Fruit fly (Drosophila melanogaster) whole organism, embryonic: ENCODE results near the gene CG15818.
A peak's percentile ranks its signal among the peaks of the same experiment; 100 is the strongest.

Experiments used
- Atf6 ChIP-seq: fragments of 200-800 bp; sonication (Bioruptor generic); IDR thresholded peaks from 2 replicates; pipeline ENCODE4 v1.3.6; 2022; ENCODE audit warnings: missing biosample characterization, missing genetic modification characterization
- CG10431 ChIP-seq: fragments of 200-800 bp; sonication (Bioruptor generic); optimal IDR thresholded peaks from 3 replicates; lab custom pipeline; 2018; ENCODE audit warnings: missing biosample characterization, mild to moderate bottlenecking, missing genetic modification characterization
- CG14014 ChIP-seq: fragments of 200-800 bp; sonication (Bioruptor generic); IDR thresholded peaks from 2 replicates; pipeline ENCODE4 v1.3.6; 2022; ENCODE audit warnings: missing biosample characterization, missing genetic modification characterization
- CG1647 ChIP-seq: fragments of 200-800 bp; sonication (Bioruptor generic); optimal IDR thresholded peaks from 3 replicates; lab custom pipeline; 2016; ENCODE audit warnings: missing biosample characterization, missing genetic modification characterization
- CG2129 ChIP-seq: fragments of 200-800 bp; sonication (Bioruptor generic); IDR thresholded peaks from 2 replicates; pipeline ENCODE4 v1.3.6; 2022; ENCODE audit warnings: missing biosample characterization, missing genetic modification characterization; ENCODE audit not compliant: partially characterized antibody
- CG30020 ChIP-seq: fragments of 200-800 bp; optimal IDR thresholded peaks from 2 replicates; lab custom pipeline; 2019; ENCODE audit warnings: missing biosample characterization, mild to moderate bottlenecking, missing genetic modification characterization, moderate library complexity
- CG3163 ChIP-seq: fragments of 200-800 bp; sonication (Bioruptor generic); optimal IDR thresholded peaks from 3 replicates; lab custom pipeline; 2016; ENCODE audit warnings: missing biosample characterization, missing genetic modification characterization
- CG32772 ChIP-seq: fragments of 200-800 bp; sonication (Bioruptor generic); IDR thresholded peaks from 2 replicates; pipeline ENCODE4 v1.3.6; 2022; ENCODE audit warnings: missing biosample characterization, missing genetic modification characterization
- CG5953 ChIP-seq: fragments of 200-800 bp; sonication (Bioruptor generic); IDR thresholded peaks from 2 replicates; pipeline ENCODE4 v1.3.6; 2022; ENCODE audit warnings: missing biosample characterization, missing genetic modification characterization
- CG6813 ChIP-seq: fragments of 200-800 bp; sonication (Bioruptor generic); optimal IDR thresholded peaks from 2 replicates; lab custom pipeline; 2017; ENCODE audit warnings: missing biosample characterization, missing genetic modification characterization, mild to moderate bottlenecking, moderate library complexity, missing genetic modification reagents
- CG7271 ChIP-seq: fragments of 200-800 bp; sonication (Bioruptor generic); optimal IDR thresholded peaks from 2 replicates; lab custom pipeline; 2018; ENCODE audit warnings: missing biosample characterization, mild to moderate bottlenecking, missing genetic modification characterization, moderate library complexity
- CG7357 ChIP-seq: fragments of 200-800 bp; sonication (Bioruptor generic); IDR thresholded peaks from 3 replicates; pipeline ENCODE4 v1.3.6; 2022; ENCODE audit warnings: missing biosample characterization, missing genetic modification characterization
- Camta ChIP-seq: fragments of 200-800 bp; sonication (Bioruptor generic); optimal IDR thresholded peaks from 2 replicates; lab custom pipeline; 2016; ENCODE audit warnings: missing biosample characterization, missing genetic modification characterization
- Dip2 ChIP-seq: fragments of 200-800 bp; sonication (Bioruptor generic); IDR thresholded peaks from 2 replicates; pipeline ENCODE4 v1.3.6; 2022; ENCODE audit warnings: missing biosample characterization, missing genetic modification characterization
- Dip3 ChIP-seq: fragments of 200-800 bp; sonication (Bioruptor generic); optimal IDR thresholded peaks from 3 replicates; lab custom pipeline; 2016; ENCODE audit warnings: missing biosample characterization, missing genetic modification characterization
- Doc3 ChIP-seq: fragments of 200-800 bp; sonication (Bioruptor generic); IDR thresholded peaks from 3 replicates; pipeline ENCODE4 v1.3.6; 2022; ENCODE audit warnings: missing biosample characterization, missing genetic modification characterization; ENCODE audit not compliant: partially characterized antibody
- Fer2 ChIP-seq: fragments of 200-800 bp; sonication (Bioruptor generic); optimal IDR thresholded peaks from 2 replicates; lab custom pipeline; 2018; ENCODE audit warnings: missing biosample characterization, mild to moderate bottlenecking, missing genetic modification characterization, moderate library complexity
- Hand ChIP-seq: fragments of 200-800 bp; sonication (Bioruptor generic); optimal IDR thresholded peaks from 2 replicates; lab custom pipeline; 2017; ENCODE audit warnings: mild to moderate bottlenecking, missing biosample characterization, missing genetic modification reagents, missing genetic modification characterization
- NC2β ChIP-seq: fragments of 200-800 bp; sonication (Bioruptor generic); optimal IDR thresholded peaks from 2 replicates; lab custom pipeline; 2016; ENCODE audit warnings: missing biosample characterization, missing genetic modification characterization
- NFAT ChIP-seq: fragments of 200-800 bp; sonication (Bioruptor generic); IDR thresholded peaks from 2 replicates; pipeline ENCODE4 v1.3.6; 2022; ENCODE audit warnings: missing biosample characterization, missing genetic modification characterization
- Optix ChIP-seq: fragments of 200-800 bp; sonication (Bioruptor generic); IDR thresholded peaks from 3 replicates; pipeline ENCODE4 v1.3.6; 2022; ENCODE audit warnings: missing biosample characterization, missing genetic modification characterization
- Six4 ChIP-seq: fragments of 200-800 bp; sonication (Bioruptor generic); optimal IDR thresholded peaks from 2 replicates; lab custom pipeline; 2016; ENCODE audit warnings: missing biosample characterization, missing genetic modification characterization
- TFAM ChIP-seq: fragments of 200-800 bp; sonication (Bioruptor generic); optimal IDR thresholded peaks from 2 replicates; lab custom pipeline; 2017; ENCODE audit warnings: missing biosample characterization, missing genetic modification characterization, inconsistent platforms
- Trl ChIP-seq, 3 experiments: fragments of >200 bp in 2 of 3; fragments of 200-800 bp in 1 of 3; sonication (Bioruptor generic) in 1 of 3; optimal IDR thresholded peaks; 2 replicates in 1 of 3; 3 replicates in 2 of 3; lab custom pipeline; 2016 to 2017; ENCODE audit warnings: missing biosample characterization in 1 of 3, missing genetic modification characterization in 1 of 3
- abd-A ChIP-seq: fragments of 200-800 bp; sonication (Bioruptor generic); optimal IDR thresholded peaks from 3 replicates; lab custom pipeline; 2019; ENCODE audit warnings: missing biosample characterization, mild to moderate bottlenecking, missing genetic modification characterization, moderate library complexity
- amos ChIP-seq: fragments of 200-800 bp; sonication (Bioruptor generic); IDR thresholded peaks from 2 replicates; pipeline ENCODE4 v1.3.6; 2022; ENCODE audit warnings: missing biosample characterization, missing genetic modification characterization; ENCODE audit not compliant: partially characterized antibody
- az2 ChIP-seq: fragments of 200-800 bp; sonication (Bioruptor generic); optimal IDR thresholded peaks from 3 replicates; lab custom pipeline; 2016; ENCODE audit warnings: missing biosample characterization, missing genetic modification characterization
- bab2 ChIP-seq: fragments of 200-800 bp; sonication (Bioruptor generic); optimal IDR thresholded peaks from 2 replicates; lab custom pipeline; 2016; ENCODE audit warnings: missing biosample characterization, missing genetic modification characterization
- bcd ChIP-seq: fragments of 200-800 bp; sonication (Bioruptor generic); optimal IDR thresholded peaks from 2 replicates; lab custom pipeline; 2017; ENCODE audit warnings: missing biosample characterization, mild to moderate bottlenecking, missing genetic modification characterization
- cg ChIP-seq: fragments of 200-800 bp; sonication (Bioruptor generic); optimal IDR thresholded peaks from 3 replicates; lab custom pipeline; 2019; ENCODE audit warnings: missing biosample characterization, mild to moderate bottlenecking, missing genetic modification characterization, moderate library complexity
- disco-r ChIP-seq: fragments of 200-800 bp; sonication (Bioruptor generic); optimal IDR thresholded peaks from 2 replicates; lab custom pipeline; 2016; ENCODE audit warnings: missing biosample characterization, missing genetic modification characterization
- eve ChIP-seq, 2 experiments: fragments of >200 bp; optimal IDR thresholded peaks; 2 replicates each; lab custom pipeline; 2017; ENCODE audit warnings: missing biosample characterization in 2 of 2, missing genetic modification characterization in 2 of 2
- eyg ChIP-seq: fragments of 200-800 bp; sonication (Bioruptor generic); optimal IDR thresholded peaks from 3 replicates; lab custom pipeline; 2016; ENCODE audit warnings: missing biosample characterization, missing genetic modification characterization
- fd3F ChIP-seq: fragments of 200-800 bp; sonication (Bioruptor generic); optimal IDR thresholded peaks from 2 replicates; lab custom pipeline; 2018; ENCODE audit warnings: missing biosample characterization, mild to moderate bottlenecking, missing genetic modification characterization, moderate library complexity
- gce ChIP-seq: fragments of 200-800 bp; sonication (Bioruptor generic); IDR thresholded peaks from 3 replicates; pipeline ENCODE4 v1.3.6; 2022; ENCODE audit warnings: missing biosample characterization, missing genetic modification characterization
- gem ChIP-seq: fragments of 200-800 bp; sonication (Bioruptor generic); optimal IDR thresholded peaks from 2 replicates; lab custom pipeline; 2019; ENCODE audit warnings: missing biosample characterization, mild to moderate bottlenecking, missing genetic modification characterization, moderate library complexity
- gfzf ChIP-seq: fragments of 200-800 bp; sonication (Bioruptor generic); optimal IDR thresholded peaks from 2 replicates; lab custom pipeline; 2016; ENCODE audit warnings: missing biosample characterization, mild to moderate bottlenecking, missing genetic modification characterization, moderate library complexity
- ham ChIP-seq: fragments of 200-800 bp; sonication (Bioruptor generic); IDR thresholded peaks from 2 replicates; pipeline ENCODE4 v1.3.6; 2022; ENCODE audit warnings: missing biosample characterization, missing genetic modification characterization
- jing ChIP-seq: fragments of 200-800 bp; sonication (Bioruptor generic); optimal IDR thresholded peaks from 2 replicates; lab custom pipeline; 2018; ENCODE audit warnings: missing biosample characterization, mild to moderate bottlenecking, missing genetic modification characterization
- nau ChIP-seq: fragments of 200-800 bp; sonication (Bioruptor generic); optimal IDR thresholded peaks from 3 replicates; lab custom pipeline; 2017; ENCODE audit warnings: missing biosample characterization, mild to moderate bottlenecking, missing genetic modification characterization, missing genetic modification reagents
- nerfin-2 ChIP-seq: fragments of 200-800 bp; sonication (Bioruptor generic); IDR thresholded peaks from 2 replicates; pipeline ENCODE4 v1.3.6; 2022; ENCODE audit warnings: missing biosample characterization, missing genetic modification characterization; ENCODE audit not compliant: partially characterized antibody
- pfk ChIP-seq: fragments of 200-800 bp; sonication (Bioruptor generic); optimal IDR thresholded peaks from 2 replicates; lab custom pipeline; 2018; ENCODE audit warnings: missing biosample characterization, mild to moderate bottlenecking, missing genetic modification characterization, moderate library complexity
- ranshi ChIP-seq: fragments of 200-800 bp; sonication (Bioruptor generic); IDR thresholded peaks from 2 replicates; pipeline ENCODE4 v1.3.6; 2022; ENCODE audit warnings: missing biosample characterization, missing genetic modification characterization
- shn ChIP-seq: fragments of 200-800 bp; sonication (Bioruptor generic); optimal IDR thresholded peaks from 3 replicates; lab custom pipeline; 2016; ENCODE audit warnings: missing biosample characterization, missing genetic modification characterization
- slp2 ChIP-seq: fragments of 200-800 bp; sonication (Bioruptor generic); optimal IDR thresholded peaks from 2 replicates; lab custom pipeline; 2016; ENCODE audit warnings: missing biosample characterization, missing genetic modification characterization
- tin ChIP-seq: fragments of 200-800 bp; sonication (Bioruptor generic); optimal IDR thresholded peaks from 3 replicates; lab custom pipeline; 2016; ENCODE audit warnings: missing biosample characterization, missing genetic modification characterization
- unpg ChIP-seq: fragments of 200-800 bp; sonication (Bioruptor generic); optimal IDR thresholded peaks from 3 replicates; lab custom pipeline; 2018; ENCODE audit warnings: missing biosample characterization, mild to moderate bottlenecking, missing genetic modification characterization, moderate library complexity
- wek ChIP-seq: fragments of 200-800 bp; sonication (Bioruptor generic); optimal IDR thresholded peaks from 3 replicates; lab custom pipeline; 2018; ENCODE audit warnings: missing biosample characterization, mild to moderate bottlenecking, missing genetic modification characterization, moderate library complexity

The CG15818 gene

dm6 chr2L:7420305-7421287 is 9.9 kb downstream of the CG15818 start (continued):
- TF ChIP-seq TFAM (no peak), wek (GFP tag; lab: Kevin White, UChicago) (no peak), eve (GFP tag; optimal IDR thresholded peaks at IDR 0.05; lab: Kevin White, UChicago) (peak in 1 of 2 experiments; percentile 7), CG5953 (GFP tag; lab: Robert Waterston, UW) (peak; percentile 57; the same call in 1 of the 2 replicates), CG6813 (GFP tag; lab: Kevin White, UChicago) (peak; percentile 52), CG14014 (GFP tag; lab: Robert Waterston, UW) (peak; percentile 85), CG32772 (GFP tag; lab: Robert Waterston, UW) (peak; percentile 57), Trl (optimal IDR thresholded peaks at IDR 0.05; lab: Kevin White, UChicago) (peak; percentile 13 to 38), Trl (GFP tag; optimal IDR thresholded peaks at IDR 0.05; lab: Kevin White, UChicago) (no peak), Dip3 (peak; percentile 48), NC2β (GFP tag; lab: Kevin White, UChicago) (peak; percentile 66), ranshi (GFP tag; lab: Robert Waterston, UW) (peak; percentile 82), amos (GFP tag; lab: Robert Waterston, UW) (no peak), bab2 (peak; percentile 15), gem (tag; lab: Kevin White, UChicago) (peak; percentile 74), CG7357 (peak; percentile 65; the same call in 2 of the 3 replicates), abd-A (tag; lab: Kevin White, UChicago) (no peak), az2 (peak; percentile 17), eyg (no peak), tin (peak; percentile 36), Six4 (GFP tag; lab: Kevin White, UChicago) (peak; percentile 41), Doc3 (GFP tag; lab: Robert Waterston, UW) (no peak), CG2129 (GFP tag; lab: Robert Waterston, UW) (no peak), CG1647 (GFP tag; lab: Kevin White, UChicago) (peak; percentile 52), Atf6 (GFP tag; lab: Robert Waterston, UW) (peak; percentile 61), shn (GFP tag; lab: Kevin White, UChicago) (peak; percentile 79), Fer2 (tag; lab: Kevin White, UChicago) (no peak), CG30020 (tag; lab: Kevin White, UChicago) (no peak), cg (GFP tag; lab: Kevin White, UChicago) (no peak), Hand (GFP tag; lab: Kevin White, UChicago) (peak; percentile 74), Camta (GFP tag; lab: Kevin White, UChicago) (peak; percentile 39), bcd (GFP tag; lab: Kevin White, UChicago) (peak; percentile 52), unpg (peak; percentile 10), gce (GFP tag; lab: Robert Waterston, UW) (no peak), slp2 (GFP tag; lab: Kevin White, UChicago) (no peak), ham (no peak), pfk (GFP tag; lab: Kevin White, UChicago) (no peak), Dip2 (GFP tag; lab: Robert Waterston, UW) (no peak), CG7271 (no peak), CG3163 (GFP tag; lab: Kevin White, UChicago) (peak; percentile 43), nau (GFP tag; lab: Kevin White, UChicago) (no peak), jing (GFP tag; lab: Kevin White, UChicago) (no peak), fd3F (peak; percentile 55), CG10431 (GFP tag; lab: Kevin White, UChicago) (no peak), disco-r (GFP tag; lab: Kevin White, UChicago) (peak; percentile 39), nerfin-2 (no peak), gfzf (GFP tag; lab: Kevin White, UChicago) (no peak), Optix (GFP tag; lab: Robert Waterston, UW) (no peak; the same call in 2 of the 3 replicates), NFAT (GFP tag; lab: Robert Waterston, UW) (peak; percentile 65)
